Fruit fly (Drosophila melanogaster) whole organism, wandering third instar larva: ENCODE results near the gene Ldaf1.

ENCODE experiments used
- Abd-B ChIP-seq: fragments of >200 bp; optimal IDR thresholded peaks from 2 replicates; lab custom pipeline; 2017; ENCODE audit warnings: missing biosample characterization, missing genetic modification characterization
- CG32264 ChIP-seq: fragments of 200-800 bp; sonication (Bioruptor generic); optimal IDR thresholded peaks from 2 replicates; lab custom pipeline; 2016; ENCODE audit warnings: missing biosample characterization, missing genetic modification characterization
- CG9705 ChIP-seq: fragments of 200-800 bp; sonication (Bioruptor generic); optimal IDR thresholded peaks from 2 replicates; lab custom pipeline; 2018; ENCODE audit warnings: missing biosample characterization, mild to moderate bottlenecking, missing genetic modification characterization
- CrebA ChIP-seq: fragments of 200-800 bp; sonication (Bioruptor generic); optimal IDR thresholded peaks from 2 replicates; lab custom pipeline; 2016; ENCODE audit warnings: missing biosample characterization, mild to moderate bottlenecking, missing genetic modification characterization, borderline replicate concordance
- Dfd ChIP-seq: fragments of >200 bp; optimal IDR thresholded peaks from 2 replicates; lab custom pipeline; 2017; ENCODE audit warnings: missing biosample characterization, missing genetic modification characterization
- Dif ChIP-seq: fragments of 200-275, 200-300 bp; sonication (Bioruptor generic); optimal IDR thresholded peaks from 2 replicates; lab custom pipeline; 2018; ENCODE audit warnings: missing biosample characterization, missing genetic modification characterization; ENCODE audit not compliant: partially characterized antibody
- GATAd ChIP-seq: sonication (Bioruptor generic); optimal IDR thresholded peaks from 2 replicates; lab custom pipeline; 2016; ENCODE audit warnings: missing biosample characterization, missing genetic modification characterization
- HLH106 ChIP-seq: fragments of 200-800 bp; optimal IDR thresholded peaks from 3 replicates; lab custom pipeline; 2019; ENCODE audit warnings: missing biosample characterization, mild to moderate bottlenecking, missing genetic modification characterization, moderate library complexity
- Hnf4 ChIP-seq: fragments of 200-800 bp; sonication (Bioruptor generic); optimal IDR thresholded peaks from 2 replicates; lab custom pipeline; 2016; ENCODE audit warnings: missing biosample characterization, mild to moderate bottlenecking, missing genetic modification characterization
- Hr78 ChIP-seq: fragments of >200 bp; optimal IDR thresholded peaks from 2 replicates; lab custom pipeline; 2017; ENCODE audit warnings: missing biosample characterization, missing genetic modification characterization
- Hr83 ChIP-seq: fragments of 200-300 bp; sonication (Bioruptor generic); optimal IDR thresholded peaks from 2 replicates; lab custom pipeline; 2016; ENCODE audit warnings: missing biosample characterization, mild to moderate bottlenecking, missing genetic modification characterization, moderate library complexity; ENCODE audit not compliant: poor library complexity, severe bottlenecking
- Jra ChIP-seq: sonication (Bioruptor generic); optimal IDR thresholded peaks from 2 replicates; lab custom pipeline; 2016; ENCODE audit warnings: missing biosample characterization, missing genetic modification characterization
- Mio ChIP-seq: sonication (Bioruptor generic); optimal IDR thresholded peaks from 2 replicates; lab custom pipeline; 2016; ENCODE audit warnings: missing biosample characterization, missing genetic modification characterization
- Myc ChIP-seq: fragments of >200 bp; optimal IDR thresholded peaks from 2 replicates; lab custom pipeline; 2017
- N ChIP-seq: fragments of >200 bp; optimal IDR thresholded peaks from 2 replicates; lab custom pipeline; 2018; ENCODE audit warnings: missing biosample characterization, missing external identifiers, missing genetic modification characterization
- OdsH ChIP-seq: fragments of 200-800 bp; sonication (Bioruptor generic); optimal IDR thresholded peaks from 2 replicates; lab custom pipeline; 2016; ENCODE audit warnings: missing biosample characterization, mild to moderate bottlenecking, missing genetic modification characterization
- Rel ChIP-seq, 2 experiments: fragments of 200-800 bp; sonication (Bioruptor generic) in 1 of 2; optimal IDR thresholded peaks; 2 replicates in 1 of 2; 3 replicates in 1 of 2; lab custom pipeline; 2016 to 2019; ENCODE audit warnings: mild to moderate bottlenecking in 2 of 2, missing biosample characterization in 2 of 2, missing genetic modification characterization in 2 of 2, moderate library complexity in 1 of 2
- Sp1 ChIP-seq: fragments of 200-800 bp; sonication (Bioruptor generic); optimal IDR thresholded peaks from 3 replicates; lab custom pipeline; 2019; ENCODE audit warnings: missing biosample characterization, mild to moderate bottlenecking, missing genetic modification characterization, moderate library complexity
- Vsx2 ChIP-seq: fragments of 200-300, 225-300 bp; sonication (Bioruptor generic); optimal IDR thresholded peaks from 2 replicates; lab custom pipeline; 2018; ENCODE audit warnings: missing biosample characterization, missing genetic modification characterization; ENCODE audit not compliant: partially characterized antibody
- br ChIP-seq: fragments of 200-800 bp; sonication (Bioruptor generic); optimal IDR thresholded peaks from 2 replicates; lab custom pipeline; 2016; ENCODE audit warnings: missing biosample characterization, missing genetic modification characterization
- brk ChIP-seq: fragments of 200-800 bp; sonication (Bioruptor generic); optimal IDR thresholded peaks from 2 replicates; lab custom pipeline; 2016; ENCODE audit warnings: missing biosample characterization, mild to moderate bottlenecking, missing genetic modification characterization
- dl ChIP-seq, 2 experiments: fragments of 175-275, 200-275 bp in 1 of 2; fragments of 200-275 bp in 1 of 2; sonication (Bioruptor generic); optimal IDR thresholded peaks; lab custom pipeline; 2018; ENCODE audit warnings: mild to moderate bottlenecking in 2 of 2, missing biosample characterization in 2 of 2, missing genetic modification characterization in 2 of 2, moderate library complexity in 2 of 2; ENCODE audit not compliant: partially characterized antibody in 2 of 2, insufficient read depth in 1 of 2
- dmrt93B ChIP-seq: fragments of 200-800 bp; sonication (Bioruptor generic); optimal IDR thresholded peaks from 2 replicates; lab custom pipeline; 2018; ENCODE audit warnings: missing biosample characterization, mild to moderate bottlenecking, missing genetic modification characterization
- dsf ChIP-seq: sonication (Bioruptor generic); optimal IDR thresholded peaks from 2 replicates; lab custom pipeline; 2016; ENCODE audit warnings: missing biosample characterization, missing genetic modification characterization, borderline replicate concordance
- ey ChIP-seq: fragments of 200-800 bp; sonication (Bioruptor generic); optimal IDR thresholded peaks from 2 replicates; lab custom pipeline; 2016; ENCODE audit warnings: missing biosample characterization, missing genetic modification characterization
- foxo ChIP-seq, 2 experiments: fragments of 200-800 bp; sonication (Bioruptor generic); optimal IDR thresholded peaks; 2 replicates in 1 of 2; 3 replicates in 1 of 2; lab custom pipeline; 2016 to 2017; ENCODE audit warnings: missing biosample characterization in 2 of 2, missing genetic modification characterization in 2 of 2
- fru ChIP-seq: fragments of 200-800 bp; sonication (Bioruptor generic); optimal IDR thresholded peaks from 3 replicates; lab custom pipeline; 2016; ENCODE audit warnings: missing biosample characterization, mild to moderate bottlenecking, missing genetic modification characterization
- h ChIP-seq: fragments of 200-800 bp; sonication (Bioruptor generic); optimal IDR thresholded peaks from 3 replicates; lab custom pipeline; 2016; ENCODE audit warnings: missing biosample characterization, mild to moderate bottlenecking, missing genetic modification characterization
- jim ChIP-seq: fragments of 175-275, 200-325 bp; sonication (Bioruptor generic); optimal IDR thresholded peaks from 2 replicates; lab custom pipeline; 2016; ENCODE audit warnings: missing biosample characterization, mild to moderate bottlenecking, missing genetic modification characterization
- lola ChIP-seq: fragments of >200 bp; optimal IDR thresholded peaks from 2 replicates; lab custom pipeline; 2017; ENCODE audit warnings: missing biosample characterization, missing genetic modification characterization
- pan ChIP-seq: fragments of >200 bp; optimal IDR thresholded peaks from 2 replicates; lab custom pipeline; 2017
- psq ChIP-seq: fragments of 200-800 bp; sonication (Bioruptor generic); optimal IDR thresholded peaks from 3 replicates; lab custom pipeline; 2017; ENCODE audit warnings: missing biosample characterization, mild to moderate bottlenecking, missing genetic modification characterization, moderate library complexity
- rgr ChIP-seq: fragments of 200-800 bp; sonication (Bioruptor generic); optimal IDR thresholded peaks from 3 replicates; lab custom pipeline; 2016; ENCODE audit warnings: missing biosample characterization, mild to moderate bottlenecking, missing genetic modification characterization
- sage ChIP-seq: fragments of 200-800 bp; sonication (Bioruptor generic); optimal IDR thresholded peaks from 2 replicates; lab custom pipeline; 2016; ENCODE audit warnings: missing biosample characterization, mild to moderate bottlenecking, missing genetic modification characterization
- sv ChIP-seq: fragments of 200-800 bp; sonication (Bioruptor generic); optimal IDR thresholded peaks from 3 replicates; lab custom pipeline; 2016; ENCODE audit warnings: missing biosample characterization, missing genetic modification characterization
- tai ChIP-seq: sonication (Bioruptor generic); optimal IDR thresholded peaks from 2 replicates; lab custom pipeline; 2016; ENCODE audit warnings: missing biosample characterization, missing genetic modification characterization
- usp ChIP-seq: fragments of >200 bp; optimal IDR thresholded peaks from 2 replicates; lab custom pipeline; 2017; ENCODE audit warnings: missing biosample characterization, missing genetic modification characterization
- woc ChIP-seq: sonication (Bioruptor generic); optimal IDR thresholded peaks from 2 replicates; lab custom pipeline; 2016; ENCODE audit warnings: missing biosample characterization, mild to moderate bottlenecking, missing genetic modification characterization

Ldaf1 gene

dm6 chrX:1945241-1945640, 43.5 kb upstream of the Ldaf1 start:
- TF ChIP-seq ey (GFP tag; lab: Kevin White, UChicago): no peak
- no peak for TF ChIP-seq CrebA (GFP tag; lab: Kevin White, UChicago)
- peak; percentile 30 for TF ChIP-seq br (GFP tag; lab: Kevin White, UChicago)
- TF ChIP-seq h (GFP tag; lab: Kevin White, UChicago): peak; percentile 40

dm6 chrX:1944245-1945114, 42.8 kb upstream of the Ldaf1 start:
- TF ChIP-seq sv (GFP tag; lab: Kevin White, UChicago) (no peak), CG9705 (GFP tag; lab: Kevin White, UChicago) (peak; percentile 24), dmrt93B (GFP tag; lab: Kevin White, UChicago) (peak; percentile 67), N (GFP tag; lab: Kevin White, UChicago) (no peak), foxo (GFP tag; optimal IDR thresholded peaks at IDR 0.05; lab: Kevin White, UChicago) (peak in 1 of 2 experiments; percentile 80), Rel (GFP tag; optimal IDR thresholded peaks at IDR 0.05; lab: Kevin White, UChicago) (no peak), Rel (tag; optimal IDR thresholded peaks at IDR 0.05; lab: Kevin White, UChicago) (peak; percentile 37), sage (GFP tag; lab: Kevin White, UChicago) (peak; percentile 19), Mio (GFP tag; lab: Kevin White, UChicago) (no peak), tai (GFP tag; lab: Kevin White, UChicago) (peak; percentile 59), fru (GFP tag; lab: Kevin White, UChicago) (peak; percentile 66), dsf (no peak), Hr78 (GFP tag; lab: Kevin White, UChicago) (no peak), CrebA (GFP tag; lab: Kevin White, UChicago) (no peak), lola (GFP tag; lab: Kevin White, UChicago) (no peak), Myc (lab: Kevin White, UChicago) (no peak), br (GFP tag; lab: Kevin White, UChicago) (peak; percentile 68), CG32264 (GFP tag; lab: Kevin White, UChicago) (peak; percentile 38), Abd-B (no peak), ey (GFP tag; lab: Kevin White, UChicago) (peak; percentile 75), Dfd (GFP tag; lab: Kevin White, UChicago) (no peak), OdsH (GFP tag; lab: Kevin White, UChicago) (peak; percentile 32), rgr (GFP tag; lab: Kevin White, UChicago) (peak; percentile 54), h (GFP tag; lab: Kevin White, UChicago) (peak; percentile 74), woc (GFP tag; lab: Kevin White, UChicago) (no peak), Vsx2 (no peak), usp (GFP tag; lab: Kevin White, UChicago) (no peak), Hr83 (GFP tag; lab: Kevin White, UChicago) (no peak), Jra (GFP tag; lab: Kevin White, UChicago) (no peak), Hnf4 (peak; percentile 40), psq (GFP tag; lab: Kevin White, UChicago) (peak; percentile 45), GATAd (no peak), jim (GFP tag; lab: Kevin White, UChicago) (no peak), pan (lab: Kevin White, UChicago) (no peak), brk (GFP tag; lab: Kevin White, UChicago) (no peak), Sp1 (peak; percentile 65), dl (GFP tag; optimal IDR thresholded peaks at IDR 0.05; lab: Kevin White, UChicago; ENCODE audit: insufficient read depth in 1 of 2, partially characterized antibody in 2 of 2) (no peak), HLH106 (tag; lab: Kevin White, UChicago) (peak; percentile 79), Dif (no peak)
